Worm (Caenorhabditis elegans) whole organism, L1 larva: Measurements from ENCODE around the gene T12B5.15.

ENCODE experiments used
- aha-1 ChIP-seq: fragments of 150-350 bp; optimal IDR thresholded peaks from 2 replicates; lab custom pipeline; 2014; ENCODE audit warnings: missing biosample characterization, missing genetic modification characterization
- alr-1 ChIP-seq: fragments of 200-800 bp; sonication (Bioruptor generic); optimal IDR thresholded peaks from 2 replicates; lab custom pipeline; 2018; ENCODE audit warnings: borderline replicate concordance, mild to moderate bottlenecking, missing genetic modification characterization, missing compliant biosample characterization
- ceh-82 ChIP-seq, 3 experiments: fragments of 150-350 bp in 1 of 3; sonication (generic microtip) in 2 of 3; optimal IDR thresholded peaks; 2 replicates each; lab custom pipeline; 2014 to 2017; ENCODE audit warnings: missing biosample characterization in 3 of 3, missing genetic modification characterization in 3 of 3
- fos-1 ChIP-seq: fragments of 150-350 bp; optimal IDR thresholded peaks from 2 replicates; lab custom pipeline; 2014; ENCODE audit warnings: missing biosample characterization, missing genetic modification characterization
- hpl-2 ChIP-seq: fragments of 150-350 bp; optimal IDR thresholded peaks from 2 replicates; lab custom pipeline; 2014; ENCODE audit warnings: missing biosample characterization, missing genetic modification reagents, missing genetic modification characterization
- lin-39 ChIP-seq: fragments of 150-350 bp; optimal IDR thresholded peaks from 2 replicates; lab custom pipeline; 2014; ENCODE audit warnings: missing biosample characterization, missing genetic modification reagents, missing genetic modification characterization
- lir-3 ChIP-seq: sonication (generic microtip); optimal IDR thresholded peaks from 2 replicates; lab custom pipeline; 2016; ENCODE audit warnings: mild to moderate bottlenecking, missing genetic modification characterization, moderate library complexity, missing compliant biosample characterization; ENCODE audit not compliant: poor library complexity
- mdl-1 ChIP-seq, 2 experiments: fragments of 150-350 bp; optimal IDR thresholded peaks; 2 replicates each; lab custom pipeline; 2014 to 2017; ENCODE audit warnings: missing biosample characterization in 2 of 2, missing genetic modification characterization in 2 of 2, inconsistent platforms in 1 of 2
- rnt-1 ChIP-seq: sonication (generic microtip); optimal IDR thresholded peaks from 2 replicates; lab custom pipeline; 2016; ENCODE audit warnings: mild to moderate bottlenecking, missing genetic modification characterization, moderate library complexity, missing compliant biosample characterization
- skn-1 ChIP-seq: fragments of 150-350 bp; optimal IDR thresholded peaks from 2 replicates; lab custom pipeline; 2014; ENCODE audit warnings: missing biosample characterization, missing genetic modification characterization
- swsn-7 ChIP-seq: sonication (generic microtip); optimal IDR thresholded peaks from 2 replicates; lab custom pipeline; 2016; ENCODE audit warnings: missing genetic modification characterization, missing compliant biosample characterization
- unc-98 ChIP-seq: fragments of 200-800 bp; sonication (Bioruptor generic); IDR thresholded peaks from 2 replicates; pipeline ENCODE4 v1.3.6; 2022; ENCODE audit warnings: missing genetic modification characterization, missing compliant biosample characterization
- ztf-4 ChIP-seq: fragments of 150-350 bp; optimal IDR thresholded peaks from 2 replicates; lab custom pipeline; 2014; ENCODE audit warnings: missing biosample characterization, missing genetic modification characterization

- TF ChIP-seq mdl-1 (tag; optimal IDR thresholded peaks at IDR 0.05; lab: Kevin White, UChicago) (no peak), fos-1 (tag; lab: Kevin White, UChicago) (no peak), rnt-1 (no peak), skn-1 (tag; lab: Kevin White, UChicago) (no peak), ztf-4 (no peak), lir-3 (tag; lab: Kevin White, UChicago) (no peak), swsn-7 (tag; lab: Kevin White, UChicago) (no peak), ceh-82 (tag; optimal IDR thresholded peaks at IDR 0.05; lab: Kevin White, UChicago) (no peak), aha-1 (no peak), lin-39 (tag; lab: Kevin White, UChicago) (no peak), alr-1 (tag; lab: Kevin White, UChicago) (no peak), unc-98 (GFP tag; lab: Robert Waterston, UW) (no peak), hpl-2 (GFP tag; lab: Kevin White, UChicago) (no peak)
Observed at ce11 chrIII:946250-946725, 8.2 kb downstream of the T12B5.15 start, which contains the start of gene fbxa-60.
